Fruit fly (Drosophila melanogaster) whole organism, embryonic: ENCODE results near the gene Gr93d.
A peak's percentile ranks its signal among the peaks of the same experiment; 100 is the strongest.

Experiments used
- ATbp ChIP-seq: fragments of 200-800 bp; sonication (Bioruptor generic); optimal IDR thresholded peaks from 2 replicates; lab custom pipeline; 2017; ENCODE audit warnings: missing biosample characterization, mild to moderate bottlenecking, missing genetic modification characterization, missing genetic modification reagents
- Abd-B ChIP-seq: fragments of 200-800 bp; sonication (Bioruptor generic); optimal IDR thresholded peaks from 2 replicates; lab custom pipeline; 2018; ENCODE audit warnings: missing biosample characterization, mild to moderate bottlenecking, missing genetic modification characterization, moderate library complexity
- Adf1 ChIP-seq: fragments of 200-800 bp; sonication (Bioruptor generic); IDR thresholded peaks from 2 replicates; pipeline ENCODE4 v1.3.6; 2022; ENCODE audit warnings: missing biosample characterization, missing genetic modification characterization
- C15 ChIP-seq: fragments of 200-800 bp; sonication (Bioruptor generic); IDR thresholded peaks from 3 replicates; pipeline ENCODE4 v1.3.6; 2022; ENCODE audit warnings: missing biosample characterization, missing genetic modification characterization
- CG11504 ChIP-seq: fragments of 200-800 bp; sonication (Bioruptor generic); optimal IDR thresholded peaks from 3 replicates; lab custom pipeline; 2019; ENCODE audit warnings: missing biosample characterization, mild to moderate bottlenecking, missing genetic modification characterization, moderate library complexity
- CG14050 ChIP-seq: fragments of 200-800 bp; sonication (Bioruptor generic); IDR thresholded peaks from 3 replicates; pipeline ENCODE4 v1.3.6; 2022; ENCODE audit warnings: missing biosample characterization, missing genetic modification characterization
- CG14667 ChIP-seq: fragments of 200-800 bp; sonication (Bioruptor generic); IDR thresholded peaks from 2 replicates; pipeline ENCODE4 v1.3.6; 2022; ENCODE audit warnings: missing biosample characterization, missing genetic modification characterization
- CG14860 ChIP-seq: fragments of 200-800 bp; sonication (Bioruptor generic); IDR thresholded peaks from 3 replicates; pipeline ENCODE4 v1.3.6; 2022; ENCODE audit warnings: missing biosample characterization, missing genetic modification characterization; ENCODE audit not compliant: partially characterized antibody
- CG15073 ChIP-seq: fragments of 200-800 bp; sonication (Bioruptor generic); optimal IDR thresholded peaks from 2 replicates; lab custom pipeline; 2016; ENCODE audit warnings: missing biosample characterization, missing genetic modification characterization
- CG17361 ChIP-seq: fragments of 200-800 bp; sonication (Bioruptor generic); IDR thresholded peaks from 3 replicates; pipeline ENCODE4 v1.3.6; 2022; ENCODE audit warnings: missing biosample characterization, missing genetic modification characterization
- CG17612 ChIP-seq: fragments of 200-800 bp; sonication (Bioruptor generic); IDR thresholded peaks from 2 replicates; pipeline ENCODE4 v1.3.6; 2022; ENCODE audit warnings: missing biosample characterization, missing genetic modification characterization
- CG17829 ChIP-seq: fragments of 200-800 bp; optimal IDR thresholded peaks from 2 replicates; lab custom pipeline; 2019; ENCODE audit warnings: missing biosample characterization, mild to moderate bottlenecking, missing genetic modification characterization, moderate library complexity
- CG1792 ChIP-seq: fragments of 200-800 bp; sonication (Bioruptor generic); optimal IDR thresholded peaks from 2 replicates; lab custom pipeline; 2016; ENCODE audit warnings: missing biosample characterization, missing genetic modification characterization
- CG18011 ChIP-seq: fragments of 200-800 bp; sonication (Bioruptor generic); optimal IDR thresholded peaks from 2 replicates; lab custom pipeline; 2017; ENCODE audit warnings: missing biosample characterization, missing genetic modification characterization, mild to moderate bottlenecking, moderate library complexity, missing genotype
- CG18764 ChIP-seq: fragments of 200-800 bp; sonication (Bioruptor generic); optimal IDR thresholded peaks from 3 replicates; lab custom pipeline; 2016; ENCODE audit warnings: missing biosample characterization, missing genetic modification characterization
- CG31441 ChIP-seq: fragments of 200-800 bp; sonication (Bioruptor generic); IDR thresholded peaks from 2 replicates; pipeline ENCODE4 v1.3.6; 2022; ENCODE audit warnings: missing biosample characterization, missing genetic modification characterization
- CG4328 ChIP-seq: fragments of 200-800 bp; sonication (Bioruptor generic); optimal IDR thresholded peaks from 3 replicates; lab custom pipeline; 2017; ENCODE audit warnings: missing biosample characterization, missing genetic modification reagents, missing genetic modification characterization
- CG4617 ChIP-seq: fragments of 200-800 bp; sonication (Bioruptor generic); optimal IDR thresholded peaks from 3 replicates; lab custom pipeline; 2016; ENCODE audit warnings: missing biosample characterization, missing genetic modification characterization, borderline replicate concordance
- CG4707 ChIP-seq: fragments of 200-800 bp; sonication (Bioruptor generic); optimal IDR thresholded peaks from 2 replicates; lab custom pipeline; 2018; ENCODE audit warnings: missing biosample characterization, mild to moderate bottlenecking, missing genetic modification characterization, moderate library complexity
- CG7839 ChIP-seq: fragments of 200-800 bp; sonication (Bioruptor generic); optimal IDR thresholded peaks from 3 replicates; lab custom pipeline; 2018; ENCODE audit warnings: missing biosample characterization, mild to moderate bottlenecking, missing genetic modification characterization, moderate library complexity
- CHES-1-like ChIP-seq: fragments of 200-800 bp; sonication (Bioruptor generic); optimal IDR thresholded peaks from 2 replicates; lab custom pipeline; 2016; ENCODE audit warnings: missing biosample characterization, missing genetic modification characterization
- CkIIα-i1 ChIP-seq: fragments of 200-800 bp; sonication (Bioruptor generic); IDR thresholded peaks from 2 replicates; pipeline ENCODE4 v1.3.6; 2022; ENCODE audit warnings: missing biosample characterization, missing genetic modification characterization
- Fer1 ChIP-seq: fragments of 200-800 bp; sonication (Bioruptor generic); optimal IDR thresholded peaks from 2 replicates; lab custom pipeline; 2017; ENCODE audit warnings: missing biosample characterization, mild to moderate bottlenecking, missing genetic modification characterization
- H2.0 ChIP-seq: fragments of 200-800 bp; sonication (Bioruptor generic); IDR thresholded peaks from 2 replicates; pipeline ENCODE4 v1.3.6; 2022; ENCODE audit warnings: missing biosample characterization, missing genetic modification characterization
- HLH4C ChIP-seq: fragments of 200-800 bp; sonication (Bioruptor generic); IDR thresholded peaks from 3 replicates; pipeline ENCODE4 v1.3.6; 2022; ENCODE audit warnings: missing biosample characterization, missing genetic modification characterization; ENCODE audit not compliant: partially characterized antibody
- Hey ChIP-seq: fragments of 200-800 bp; sonication (Bioruptor generic); optimal IDR thresholded peaks from 3 replicates; lab custom pipeline; 2018; ENCODE audit warnings: missing biosample characterization, mild to moderate bottlenecking, missing genetic modification characterization
- HmgZ ChIP-seq: fragments of 200-800 bp; sonication (Bioruptor generic); optimal IDR thresholded peaks from 2 replicates; lab custom pipeline; 2018; ENCODE audit warnings: missing biosample characterization, mild to moderate bottlenecking, missing genetic modification characterization
- Lhr ChIP-seq: fragments of 200-800 bp; sonication (Bioruptor generic); optimal IDR thresholded peaks from 3 replicates; lab custom pipeline; 2017; ENCODE audit warnings: mild to moderate bottlenecking, missing biosample characterization, missing genetic modification reagents, missing genetic modification characterization
- Mrtf ChIP-seq: fragments of 200-800 bp; sonication (Bioruptor generic); IDR thresholded peaks from 3 replicates; pipeline ENCODE4 v1.3.6; 2022; ENCODE audit warnings: missing biosample characterization, missing genetic modification characterization
- NC2α ChIP-seq: fragments of 200-800 bp; sonication (Bioruptor generic); optimal IDR thresholded peaks from 2 replicates; lab custom pipeline; 2016; ENCODE audit warnings: missing biosample characterization, missing genetic modification characterization
- Optix ChIP-seq: fragments of 200-800 bp; sonication (Bioruptor generic); IDR thresholded peaks from 3 replicates; pipeline ENCODE4 v1.3.6; 2022; ENCODE audit warnings: missing biosample characterization, missing genetic modification characterization
- Sry-β ChIP-seq: fragments of 200-800 bp; sonication (Bioruptor generic); optimal IDR thresholded peaks from 2 replicates; lab custom pipeline; 2018; ENCODE audit warnings: missing biosample characterization, mild to moderate bottlenecking, missing genetic modification characterization, moderate library complexity
- Ssrp ChIP-seq: fragments of 200-800 bp; sonication (Bioruptor generic); optimal IDR thresholded peaks from 2 replicates; lab custom pipeline; 2018; ENCODE audit warnings: missing biosample characterization, mild to moderate bottlenecking, missing genetic modification characterization, moderate library complexity
- TFAM ChIP-seq: fragments of 200-800 bp; sonication (Bioruptor generic); optimal IDR thresholded peaks from 2 replicates; lab custom pipeline; 2017; ENCODE audit warnings: missing biosample characterization, missing genetic modification characterization, inconsistent platforms
- ac ChIP-seq: fragments of 200-800 bp; sonication (Bioruptor generic); optimal IDR thresholded peaks from 3 replicates; lab custom pipeline; 2017; ENCODE audit warnings: missing biosample characterization, mild to moderate bottlenecking, missing genetic modification characterization
- al ChIP-seq: fragments of 200-800 bp; sonication (Bioruptor generic); IDR thresholded peaks from 2 replicates; pipeline ENCODE4 v1.3.6; 2022; ENCODE audit warnings: missing biosample characterization, missing genetic modification characterization
- ato ChIP-seq: fragments of 200-800 bp; sonication (Bioruptor generic); IDR thresholded peaks from 2 replicates; pipeline ENCODE4 v1.3.6; 2022; ENCODE audit warnings: missing biosample characterization, missing genetic modification characterization; ENCODE audit not compliant: partially characterized antibody
- cg ChIP-seq: fragments of 200-800 bp; sonication (Bioruptor generic); optimal IDR thresholded peaks from 3 replicates; lab custom pipeline; 2019; ENCODE audit warnings: missing biosample characterization, mild to moderate bottlenecking, missing genetic modification characterization, moderate library complexity
- chn ChIP-seq: fragments of 200-800 bp; sonication (Bioruptor generic); optimal IDR thresholded peaks from 2 replicates; lab custom pipeline; 2016; ENCODE audit warnings: missing biosample characterization, missing genetic modification characterization
- dysf ChIP-seq: fragments of 200-800 bp; sonication (Bioruptor generic); IDR thresholded peaks from 3 replicates; pipeline ENCODE4 v1.3.6; 2022; ENCODE audit warnings: missing biosample characterization, missing genetic modification characterization
- emc ChIP-seq: fragments of 200-800 bp; sonication (Bioruptor generic); optimal IDR thresholded peaks from 2 replicates; lab custom pipeline; 2016; ENCODE audit warnings: missing biosample characterization, missing genetic modification characterization
- fd64A ChIP-seq: fragments of 200-800 bp; sonication (Bioruptor generic); optimal IDR thresholded peaks from 3 replicates; lab custom pipeline; 2018; ENCODE audit warnings: missing biosample characterization, mild to moderate bottlenecking, missing genetic modification characterization
- lab ChIP-seq: fragments of 200-800 bp; sonication (Bioruptor generic); optimal IDR thresholded peaks from 3 replicates; lab custom pipeline; 2017; ENCODE audit warnings: missing biosample characterization, missing genetic modification characterization, mild to moderate bottlenecking, moderate library complexity, missing genetic modification reagents
- lilli ChIP-seq: fragments of 200-800 bp; sonication (Bioruptor generic); optimal IDR thresholded peaks from 3 replicates; lab custom pipeline; 2016; ENCODE audit warnings: missing biosample characterization, missing genetic modification characterization
- mam ChIP-seq: fragments of 200-800 bp; sonication (Bioruptor generic); optimal IDR thresholded peaks from 3 replicates; lab custom pipeline; 2016; ENCODE audit warnings: missing biosample characterization, missing genetic modification characterization
- onecut ChIP-seq: fragments of 200-800 bp; sonication (Bioruptor generic); IDR thresholded peaks from 2 replicates; pipeline ENCODE4 v1.3.6; 2022; ENCODE audit warnings: missing biosample characterization, missing genetic modification characterization
- pnt ChIP-seq: fragments of 200-800 bp; sonication (Bioruptor generic); optimal IDR thresholded peaks from 3 replicates; lab custom pipeline; 2016; ENCODE audit warnings: missing biosample characterization, missing genetic modification characterization
- row ChIP-seq: fragments of 200-800 bp; sonication (Bioruptor generic); IDR thresholded peaks from 3 replicates; pipeline ENCODE4 v1.3.6; 2022; ENCODE audit warnings: missing biosample characterization, missing genetic modification characterization
- trh ChIP-seq: fragments of 200-800 bp; sonication (Bioruptor generic); optimal IDR thresholded peaks from 2 replicates; lab custom pipeline; 2016; ENCODE audit warnings: missing biosample characterization, missing genetic modification characterization
- unc-4 ChIP-seq: fragments of 200-800 bp; sonication (Bioruptor generic); IDR thresholded peaks from 2 replicates; pipeline ENCODE4 v1.3.6; 2022; ENCODE audit warnings: missing biosample characterization, missing genetic modification characterization; ENCODE audit not compliant: partially characterized antibody
- wdn ChIP-seq: fragments of 200-800 bp; sonication (Bioruptor generic); IDR thresholded peaks from 2 replicates; pipeline ENCODE4 v1.3.6; 2022; ENCODE audit warnings: missing biosample characterization, missing genetic modification characterization

Gene Gr93d

DNA sequence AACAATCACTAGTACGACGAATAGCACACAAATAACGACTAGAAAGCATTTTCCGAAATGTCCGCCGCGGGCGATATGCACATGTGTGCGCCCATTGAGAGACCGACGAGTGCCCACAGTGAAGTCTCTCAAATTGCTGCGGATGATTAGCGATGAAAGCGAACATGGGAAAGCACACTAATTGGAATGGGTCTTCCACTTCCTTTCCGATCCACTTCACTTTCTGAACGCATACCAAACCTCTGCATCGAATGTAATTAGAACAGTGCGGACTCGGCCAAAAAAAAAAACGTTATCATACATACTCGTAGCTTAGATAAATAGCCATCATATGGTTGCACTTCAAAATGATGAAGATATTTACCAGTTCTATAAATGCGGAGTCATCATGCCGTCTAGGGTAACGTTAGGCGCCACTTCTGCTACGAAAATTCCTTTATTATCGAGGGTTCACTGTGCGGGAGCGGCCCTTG is 3.6 kb upstream of the Gr93d start (continued):
- TF ChIP-seq row (GFP tag; lab: Robert Waterston, UW) (peak; percentile 74), CG14050 (GFP tag; lab: Robert Waterston, UW) (no peak), emc (GFP tag; lab: Kevin White, UChicago) (no peak), CG11504 (tag; lab: Kevin White, UChicago) (peak; percentile 37), Fer1 (GFP tag; lab: Kevin White, UChicago) (no peak), C15 (GFP tag; lab: Robert Waterston, UW) (no peak), ac (GFP tag; lab: Kevin White, UChicago) (no peak), Adf1 (no peak), onecut (GFP tag; lab: Robert Waterston, UW) (no peak), CG18764 (no peak), chn (peak; percentile 9), HmgZ (tag; lab: Kevin White, UChicago) (no peak), Mrtf (GFP tag; lab: Robert Waterston, UW) (0 out of 3 replicates have a peak, but pooled peaks have one; percentile 40), Lhr (GFP tag; lab: Kevin White, UChicago) (peak; percentile 27), CG4328 (GFP tag; lab: Kevin White, UChicago) (no peak), CG4617 (GFP tag; lab: Kevin White, UChicago) (no peak), CG15073 (no peak), Sry-β (GFP tag; lab: Kevin White, UChicago) (no peak), wdn (GFP tag; lab: Robert Waterston, UW) (no peak), CG4707 (GFP tag; lab: Kevin White, UChicago) (peak; percentile 7), Ssrp (tag; lab: Kevin White, UChicago) (peak; percentile 64), pnt (GFP tag; lab: Kevin White, UChicago) (peak; percentile 33), lab (GFP tag; lab: Kevin White, UChicago) (peak; percentile 38), CG17612 (GFP tag; lab: Robert Waterston, UW) (no peak), trh (GFP tag; lab: Kevin White, UChicago) (no peak), Optix (GFP tag; lab: Robert Waterston, UW) (no peak), NC2α (GFP tag; lab: Kevin White, UChicago) (peak; percentile 43), TFAM (no peak), Abd-B (GFP tag; lab: Kevin White, UChicago) (peak; percentile 48), CG31441 (GFP tag; lab: Robert Waterston, UW) (peak; percentile 50; the same call in 1 of the 2 replicates), cg (GFP tag; lab: Kevin White, UChicago) (peak; percentile 18), fd64A (peak; percentile 22), CG17361 (GFP tag; lab: Robert Waterston, UW) (peak; percentile 74), mam (GFP tag; lab: Kevin White, UChicago) (peak; percentile 20), H2.0 (GFP tag; lab: Robert Waterston, UW) (no peak), CG17829 (peak; percentile 22), CkIIα-i1 (GFP tag; lab: Robert Waterston, UW) (no peak), al (no peak), ATbp (GFP tag; lab: Kevin White, UChicago) (peak; percentile 24), CG7839 (peak; percentile 45), CHES-1-like (GFP tag; lab: Kevin White, UChicago) (peak; percentile 62), CG14860 (GFP tag; lab: Robert Waterston, UW) (no peak), Hey (tag; lab: Kevin White, UChicago) (no peak), ato (GFP tag; lab: Robert Waterston, UW) (no peak), CG14667 (GFP tag; lab: Robert Waterston, UW) (no peak), lilli (peak; percentile 64), HLH4C (GFP tag; lab: Robert Waterston, UW) (no peak), unc-4 (GFP tag; lab: Robert Waterston, UW) (no peak), CG1792 (GFP tag; lab: Kevin White, UChicago) (peak; percentile 13), CG18011 (no peak), dysf (peak; percentile 40; the same call in 1 of the 3 replicates)
